Fruit fly (Drosophila melanogaster) whole organism, embryonic: ENCODE results near the gene kat80.

Experiments used
- Antp ChIP-seq: fragments of 200-800 bp; sonication (Bioruptor generic); optimal IDR thresholded peaks from 3 replicates; lab custom pipeline; 2016; ENCODE audit warnings: missing biosample characterization, missing genetic modification characterization
- CG10209 ChIP-seq: fragments of 200-800 bp; sonication (Bioruptor generic); optimal IDR thresholded peaks from 3 replicates; lab custom pipeline; 2017; ENCODE audit warnings: missing biosample characterization, mild to moderate bottlenecking, missing genetic modification characterization, missing genetic modification reagents
- CG10654 ChIP-seq: fragments of 200-800 bp; sonication (Bioruptor generic); optimal IDR thresholded peaks from 2 replicates; lab custom pipeline; 2016; ENCODE audit warnings: missing biosample characterization, missing genetic modification characterization
- CG11504 ChIP-seq: fragments of 200-800 bp; sonication (Bioruptor generic); optimal IDR thresholded peaks from 3 replicates; lab custom pipeline; 2019; ENCODE audit warnings: missing biosample characterization, mild to moderate bottlenecking, missing genetic modification characterization, moderate library complexity
- CG1233 ChIP-seq: fragments of 200-800 bp; sonication (Bioruptor generic); optimal IDR thresholded peaks from 4 replicates; lab custom pipeline; 2018; ENCODE audit warnings: missing biosample characterization, mild to moderate bottlenecking, missing genetic modification characterization
- CG12744 ChIP-seq: fragments of 200-800 bp; sonication (Bioruptor generic); optimal IDR thresholded peaks from 2 replicates; lab custom pipeline; 2016; ENCODE audit warnings: missing biosample characterization, missing genetic modification characterization
- CG17361 ChIP-seq: fragments of 200-800 bp; sonication (Bioruptor generic); IDR thresholded peaks from 3 replicates; pipeline ENCODE4 v1.3.6; 2022; ENCODE audit warnings: missing biosample characterization, missing genetic modification characterization
- CG18599 ChIP-seq: fragments of 200-800 bp; sonication (Bioruptor generic); optimal IDR thresholded peaks from 3 replicates; lab custom pipeline; 2017; ENCODE audit warnings: missing biosample characterization, missing genetic modification characterization, mild to moderate bottlenecking, moderate library complexity, missing genetic modification reagents
- CG4707 ChIP-seq: fragments of 200-800 bp; sonication (Bioruptor generic); optimal IDR thresholded peaks from 2 replicates; lab custom pipeline; 2018; ENCODE audit warnings: missing biosample characterization, mild to moderate bottlenecking, missing genetic modification characterization, moderate library complexity
- D19B ChIP-seq: fragments of 200-800 bp; sonication (Bioruptor generic); optimal IDR thresholded peaks from 2 replicates; lab custom pipeline; 2017; ENCODE audit warnings: missing biosample characterization, mild to moderate bottlenecking, missing genetic modification characterization
- Deaf1 ChIP-seq: fragments of 200-800 bp; optimal IDR thresholded peaks from 3 replicates; lab custom pipeline; 2019; ENCODE audit warnings: missing biosample characterization, mild to moderate bottlenecking, missing genetic modification characterization, moderate library complexity
- Fer3 ChIP-seq: fragments of 200-800 bp; sonication (Bioruptor generic); optimal IDR thresholded peaks from 2 replicates; lab custom pipeline; 2018; ENCODE audit warnings: missing biosample characterization, mild to moderate bottlenecking, missing genetic modification characterization, moderate library complexity
- H2.0 ChIP-seq: fragments of 200-800 bp; sonication (Bioruptor generic); IDR thresholded peaks from 2 replicates; pipeline ENCODE4 v1.3.6; 2022; ENCODE audit warnings: missing biosample characterization, missing genetic modification characterization
- HHEX ChIP-seq: fragments of 200-800 bp; sonication (Bioruptor generic); optimal IDR thresholded peaks from 3 replicates; lab custom pipeline; 2017; ENCODE audit warnings: missing biosample characterization, mild to moderate bottlenecking, missing genetic modification characterization, missing genetic modification reagents
- Jarid2 ChIP-seq: fragments of 200-800 bp; sonication (Bioruptor generic); optimal IDR thresholded peaks from 3 replicates; lab custom pipeline; 2017; ENCODE audit warnings: mild to moderate bottlenecking, missing biosample characterization, missing genetic modification reagents, missing genetic modification characterization
- Lpt ChIP-seq: fragments of >200 bp; optimal IDR thresholded peaks from 2 replicates; lab custom pipeline; 2018; ENCODE audit warnings: missing biosample characterization, missing genetic modification characterization
- Myb ChIP-seq: fragments of 200-800 bp; sonication (Bioruptor generic); optimal IDR thresholded peaks from 2 replicates; lab custom pipeline; 2016; ENCODE audit warnings: missing biosample characterization, missing genetic modification characterization
- NC2α ChIP-seq: fragments of 200-800 bp; sonication (Bioruptor generic); optimal IDR thresholded peaks from 2 replicates; lab custom pipeline; 2016; ENCODE audit warnings: missing biosample characterization, missing genetic modification characterization
- Opbp ChIP-seq: fragments of 200-800 bp; sonication (Bioruptor generic); IDR thresholded peaks from 3 replicates; pipeline ENCODE4 v1.3.6; 2022; ENCODE audit warnings: missing biosample characterization, missing genetic modification characterization; ENCODE audit not compliant: partially characterized antibody
- Ptx1 ChIP-seq: fragments of 200-800 bp; sonication (Bioruptor generic); IDR thresholded peaks from 2 replicates; pipeline ENCODE4 v1.3.6; 2022; ENCODE audit warnings: missing biosample characterization, missing genetic modification characterization
- Six4 ChIP-seq: fragments of 200-800 bp; sonication (Bioruptor generic); optimal IDR thresholded peaks from 2 replicates; lab custom pipeline; 2016; ENCODE audit warnings: missing biosample characterization, missing genetic modification characterization
- Sry-β ChIP-seq: fragments of 200-800 bp; sonication (Bioruptor generic); optimal IDR thresholded peaks from 2 replicates; lab custom pipeline; 2018; ENCODE audit warnings: missing biosample characterization, mild to moderate bottlenecking, missing genetic modification characterization, moderate library complexity
- Usf ChIP-seq: fragments of 200-800 bp; sonication (Bioruptor generic); optimal IDR thresholded peaks from 2 replicates; lab custom pipeline; 2017; ENCODE audit warnings: missing genotype, missing biosample characterization, missing genetic modification characterization
- Vsx1 ChIP-seq: fragments of 200-800 bp; sonication (Bioruptor generic); optimal IDR thresholded peaks from 2 replicates; lab custom pipeline; 2017; ENCODE audit warnings: missing biosample characterization, mild to moderate bottlenecking, missing genetic modification characterization, missing genetic modification reagents
- Xbp1 ChIP-seq: fragments of 200-800 bp; sonication (Bioruptor generic); optimal IDR thresholded peaks from 3 replicates; lab custom pipeline; 2016; ENCODE audit warnings: missing biosample characterization, mild to moderate bottlenecking, missing genetic modification characterization
- abd-A ChIP-seq: fragments of 200-800 bp; sonication (Bioruptor generic); optimal IDR thresholded peaks from 3 replicates; lab custom pipeline; 2019; ENCODE audit warnings: missing biosample characterization, mild to moderate bottlenecking, missing genetic modification characterization, moderate library complexity
- corto ChIP-seq: fragments of 200-800 bp; sonication (Bioruptor generic); optimal IDR thresholded peaks from 2 replicates; lab custom pipeline; 2016; ENCODE audit warnings: missing biosample characterization, mild to moderate bottlenecking, missing genetic modification characterization, moderate library complexity
- crp ChIP-seq, 2 experiments: fragments of 200-800 bp; sonication (Bioruptor generic); optimal IDR thresholded peaks; 2 replicates in 1 of 2; 3 replicates in 1 of 2; lab custom pipeline; 2017; ENCODE audit warnings: missing biosample characterization in 2 of 2, missing genetic modification characterization in 2 of 2, mild to moderate bottlenecking in 1 of 2, moderate library complexity in 1 of 2
- dimm ChIP-seq: fragments of 200-800 bp; sonication (Bioruptor generic); IDR thresholded peaks from 2 replicates; pipeline ENCODE4 v1.3.6; 2022; ENCODE audit warnings: missing biosample characterization, missing genetic modification characterization
- dmrt11E ChIP-seq: fragments of 200-800 bp; sonication (Bioruptor generic); optimal IDR thresholded peaks from 3 replicates; lab custom pipeline; 2018; ENCODE audit warnings: missing biosample characterization, mild to moderate bottlenecking, missing genetic modification characterization, moderate library complexity
- dysf ChIP-seq: fragments of 200-800 bp; sonication (Bioruptor generic); IDR thresholded peaks from 3 replicates; pipeline ENCODE4 v1.3.6; 2022; ENCODE audit warnings: missing biosample characterization, missing genetic modification characterization
- fd102C ChIP-seq: fragments of 200-800 bp; sonication (Bioruptor generic); optimal IDR thresholded peaks from 2 replicates; lab custom pipeline; 2018; ENCODE audit warnings: missing biosample characterization, mild to moderate bottlenecking, missing genetic modification characterization, moderate library complexity
- gcm ChIP-seq: fragments of 200-800 bp; sonication (Bioruptor generic); optimal IDR thresholded peaks from 2 replicates; lab custom pipeline; 2019; ENCODE audit warnings: missing biosample characterization, mild to moderate bottlenecking, missing genetic modification characterization, moderate library complexity
- gfzf ChIP-seq: fragments of 200-800 bp; sonication (Bioruptor generic); optimal IDR thresholded peaks from 2 replicates; lab custom pipeline; 2016; ENCODE audit warnings: missing biosample characterization, mild to moderate bottlenecking, missing genetic modification characterization, moderate library complexity
- inv ChIP-seq: fragments of 200-800 bp; sonication (Bioruptor generic); IDR thresholded peaks from 2 replicates; pipeline ENCODE4 v1.3.6; 2022; ENCODE audit warnings: missing biosample characterization, missing genetic modification characterization; ENCODE audit not compliant: partially characterized antibody
- jigr1 ChIP-seq: fragments of 200-800 bp; sonication (Bioruptor generic); IDR thresholded peaks from 3 replicates; pipeline ENCODE4 v1.3.6; 2022; ENCODE audit warnings: missing biosample characterization, missing genetic modification characterization
- mld ChIP-seq: fragments of 200-800 bp; sonication (Bioruptor generic); IDR thresholded peaks from 3 replicates; pipeline ENCODE4 v1.3.6; 2022; ENCODE audit warnings: missing biosample characterization, missing genetic modification characterization; ENCODE audit not compliant: partially characterized antibody
- nerfin-2 ChIP-seq: fragments of 200-800 bp; sonication (Bioruptor generic); IDR thresholded peaks from 2 replicates; pipeline ENCODE4 v1.3.6; 2022; ENCODE audit warnings: missing biosample characterization, missing genetic modification characterization; ENCODE audit not compliant: partially characterized antibody
- peb ChIP-seq: fragments of 200-800 bp; sonication (Bioruptor generic); IDR thresholded peaks from 2 replicates; pipeline ENCODE4 v1.3.6; 2022; ENCODE audit warnings: missing biosample characterization, missing genetic modification characterization
- pnt ChIP-seq: fragments of 200-800 bp; sonication (Bioruptor generic); optimal IDR thresholded peaks from 3 replicates; lab custom pipeline; 2016; ENCODE audit warnings: missing biosample characterization, missing genetic modification characterization
- prd ChIP-seq, 3 experiments: fragments of >200 bp in 2 of 3; fragments of 200-800 bp in 1 of 3; sonication (Bioruptor generic) in 1 of 3; optimal IDR thresholded peaks in 2 of 3; IDR thresholded peaks in 1 of 3; 2 replicates in 2 of 3; 3 replicates in 1 of 3; pipeline versions ENCODE4 v1.3.6 to Lab custom; 2017 to 2022; ENCODE audit warnings: missing biosample characterization in 1 of 3, missing genetic modification characterization in 1 of 3
- repo ChIP-seq: fragments of 200-800 bp; sonication (Bioruptor generic); optimal IDR thresholded peaks from 2 replicates; lab custom pipeline; 2016; ENCODE audit warnings: missing biosample characterization, missing genetic modification characterization
- sob ChIP-seq: fragments of 200-800 bp; sonication (Bioruptor generic); IDR thresholded peaks from 2 replicates; pipeline ENCODE4 v1.3.6; 2022; ENCODE audit warnings: missing biosample characterization, missing genetic modification characterization
- sr ChIP-seq: fragments of 200-800 bp; sonication (Bioruptor generic); IDR thresholded peaks from 3 replicates; pipeline ENCODE4 v1.3.6; 2022; ENCODE audit warnings: missing biosample characterization, missing genetic modification characterization
- stc ChIP-seq: fragments of 200-800 bp; sonication (Bioruptor generic); IDR thresholded peaks from 2 replicates; pipeline ENCODE4 v1.3.6; 2022; ENCODE audit warnings: missing biosample characterization, missing genetic modification characterization
- tio ChIP-seq: fragments of 200-800 bp; sonication (Bioruptor generic); optimal IDR thresholded peaks from 2 replicates; lab custom pipeline; 2017; ENCODE audit warnings: missing biosample characterization, missing genetic modification characterization, inconsistent platforms
- trem ChIP-seq: fragments of 200-800 bp; optimal IDR thresholded peaks from 3 replicates; lab custom pipeline; 2019; ENCODE audit warnings: missing biosample characterization, mild to moderate bottlenecking, missing genetic modification characterization, moderate library complexity
- ttk ChIP-seq: fragments of 200-800 bp; sonication (Bioruptor generic); IDR thresholded peaks from 2 replicates; pipeline ENCODE4 v2.1.2; 2022; ENCODE audit warnings: missing biosample characterization, missing genetic modification characterization
- z ChIP-seq: fragments of 200-800 bp; sonication (Bioruptor generic); IDR thresholded peaks from 3 replicates; pipeline ENCODE4 v1.3.6; 2022; ENCODE audit warnings: missing biosample characterization, missing genetic modification characterization

The kat80 gene

DNA sequence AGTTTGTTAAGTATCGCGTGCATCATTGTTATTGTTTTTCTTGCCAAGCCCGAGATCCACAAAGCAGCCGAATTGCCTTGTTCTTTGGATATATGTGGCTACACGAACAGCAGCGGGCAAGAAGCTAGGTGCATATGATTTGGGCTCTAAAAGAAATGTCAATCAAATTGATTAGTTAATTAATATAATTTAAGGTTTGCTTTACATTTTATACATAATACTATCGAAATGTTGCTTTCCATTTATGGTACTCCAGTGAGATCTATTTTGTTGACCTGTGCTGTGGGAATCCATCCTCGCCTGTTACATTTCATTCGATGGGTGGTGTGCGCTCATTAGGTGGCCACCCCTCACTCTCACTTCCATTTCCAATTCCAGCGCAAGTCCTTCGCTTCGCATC, 12.6 kb downstream of the kat80 start (continued):
- TF ChIP-seq Xbp1 (GFP tag; lab: Kevin White, UChicago), result peak; percentile 78
- TF ChIP-seq CG4707 (GFP tag; lab: Kevin White, UChicago), result peak; percentile 53
- TF ChIP-seq Six4, result peak; percentile 73
- peak; percentile 69 for TF ChIP-seq CG10654 (GFP tag; lab: Kevin White, UChicago)
- TF ChIP-seq Lpt (GFP tag; lab: Kevin White, UChicago), result no peak
- no peak for TF ChIP-seq NC2α (GFP tag; lab: Kevin White, UChicago)
- TF ChIP-seq H2.0 (GFP tag; lab: Robert Waterston, UW), result peak; percentile 75
- no peak for TF ChIP-seq inv (GFP tag; lab: Robert Waterston, UW)
- peak; percentile 75 for TF ChIP-seq HHEX (GFP tag; lab: Kevin White, UChicago)
- peak; percentile 76 for TF ChIP-seq ttk
- no peak for TF ChIP-seq Sry-β (GFP tag; lab: Kevin White, UChicago)
- peak; percentile 86 for TF ChIP-seq dmrt11E
- peak; percentile 50 for TF ChIP-seq Deaf1 (tag; lab: Kevin White, UChicago)
- peak; percentile 72 for TF ChIP-seq CG10209 (GFP tag; lab: Kevin White, UChicago)
- peak; percentile 81 for TF ChIP-seq Ptx1 (GFP tag; lab: Robert Waterston, UW)
- TF ChIP-seq stc, result peak; percentile 68
- peak; percentile 73 for TF ChIP-seq sob
- TF ChIP-seq z (GFP tag; lab: Robert Waterston, UW), result 0 out of 3 replicates have a peak, but pooled peaks have one; percentile 32
- no peak for TF ChIP-seq Myb
- TF ChIP-seq sr (GFP tag; lab: Robert Waterston, UW), result 0 out of 3 replicates have a peak, but pooled peaks have one; percentile 28
- peak; percentile 63 for TF ChIP-seq gcm (GFP tag; lab: Kevin White, UChicago)
- peak; percentile 83 for TF ChIP-seq dysf (GFP tag; lab: Robert Waterston, UW)
- TF ChIP-seq Vsx1 (GFP tag; lab: Kevin White, UChicago), result peak; percentile 46
- TF ChIP-seq Jarid2, result peak; percentile 35
- TF ChIP-seq Fer3 (tag; lab: Kevin White, UChicago), result peak; percentile 80
- TF ChIP-seq mld (GFP tag; lab: Robert Waterston, UW), result no peak
- TF ChIP-seq CG18599 (GFP tag; lab: Kevin White, UChicago), result peak; percentile 88
- TF ChIP-seq Opbp (GFP tag; lab: Robert Waterston, UW), result no peak
- TF ChIP-seq CG11504, result peak; percentile 86
- TF ChIP-seq gfzf (GFP tag; lab: Kevin White, UChicago), result no peak
- no peak for TF ChIP-seq crp (GFP tag; optimal IDR thresholded peaks at IDR 0.05; lab: Kevin White, UChicago)
- no peak for TF ChIP-seq dimm (GFP tag; lab: Robert Waterston, UW)
- TF ChIP-seq CG17361 (GFP tag; lab: Robert Waterston, UW), result peak; percentile 72
- no peak for TF ChIP-seq fd102C (GFP tag; lab: Kevin White, UChicago)
- peak; percentile 48 for TF ChIP-seq pnt (GFP tag; lab: Kevin White, UChicago)
- peak; percentile 69 for TF ChIP-seq trem (tag; lab: Kevin White, UChicago)
- no peak for TF ChIP-seq corto
- TF ChIP-seq Usf (GFP tag; lab: Kevin White, UChicago), result peak; percentile 55
- TF ChIP-seq Antp, result peak; percentile 37
- no peak for TF ChIP-seq prd (optimal IDR thresholded peaks at IDR 0.05; lab: Kevin White, UChicago)
- peak; percentile 89 for TF ChIP-seq prd (GFP tag; IDR thresholded peaks at IDR 0.05; lab: Robert Waterston, UW)
- no peak for TF ChIP-seq nerfin-2 (GFP tag; lab: Robert Waterston, UW)
- peak; percentile 21 for TF ChIP-seq CG12744 (GFP tag; lab: Kevin White, UChicago)
- TF ChIP-seq jigr1 (GFP tag; lab: Robert Waterston, UW), result 0 out of 3 replicates have a peak, but pooled peaks have one; percentile 47
- peak; percentile 56; the same call in 1 of the 2 replicates for TF ChIP-seq peb
- TF ChIP-seq CG1233, result peak; percentile 72
- peak; percentile 50 for TF ChIP-seq abd-A (tag; lab: Kevin White, UChicago)
- peak; percentile 25 for TF ChIP-seq D19B (GFP tag; lab: Kevin White, UChicago)
- no peak for TF ChIP-seq tio
- no peak for TF ChIP-seq repo (GFP tag; lab: Kevin White, UChicago)
